Worm (Caenorhabditis elegans) whole organism, young adult: ENCODE data around the gene ZK546.19.

Experiments used
- F22D6.2 ChIP-seq: sonication (generic microtip); optimal IDR thresholded peaks from 2 replicates; lab custom pipeline; 2016; ENCODE audit warnings: mild to moderate bottlenecking, missing genetic modification characterization, missing compliant biosample characterization
- mes-4 ChIP-seq: sonication (generic microtip); optimal IDR thresholded peaks from 2 replicates; lab custom pipeline; 2016; ENCODE audit warnings: missing genotype, missing genetic modification characterization, missing compliant biosample characterization
- nhr-90 ChIP-seq: sonication (generic microtip); optimal IDR thresholded peaks from 2 replicates; lab custom pipeline; 2016; ENCODE audit warnings: missing genotype, mild to moderate bottlenecking, missing genetic modification characterization, missing compliant biosample characterization

DNA sequence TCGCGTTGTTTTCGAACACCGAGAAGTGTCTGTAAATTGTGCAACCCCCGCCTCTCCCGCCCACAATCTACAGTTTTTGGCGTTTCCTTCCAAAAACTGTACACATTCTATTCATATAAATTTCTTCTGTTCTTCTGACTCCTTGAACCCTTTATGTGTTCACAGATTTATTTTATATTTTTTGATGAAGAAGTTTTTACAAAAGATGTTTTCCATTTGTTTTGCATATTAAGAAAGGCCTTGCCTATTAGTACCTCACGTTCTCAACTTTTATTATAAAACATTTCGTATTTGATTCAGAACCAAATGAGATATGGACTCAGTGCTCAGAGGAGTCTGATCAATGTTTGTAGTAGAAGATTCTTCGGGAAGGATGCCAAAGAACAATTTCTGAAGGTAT lies 11.8 kb downstream of the ZK546.19 start, which contains the start of gene ndx-3:
- no peak for TF ChIP-seq F22D6.2 (tag; lab: Kevin White, UChicago)
- no peak for TF ChIP-seq mes-4 (tag; lab: Kevin White, UChicago)
- no peak for TF ChIP-seq nhr-90 (tag; lab: Kevin White, UChicago)
